Worm (Caenorhabditis elegans): ENCODE data around the gene F01D5.3.

DNA sequence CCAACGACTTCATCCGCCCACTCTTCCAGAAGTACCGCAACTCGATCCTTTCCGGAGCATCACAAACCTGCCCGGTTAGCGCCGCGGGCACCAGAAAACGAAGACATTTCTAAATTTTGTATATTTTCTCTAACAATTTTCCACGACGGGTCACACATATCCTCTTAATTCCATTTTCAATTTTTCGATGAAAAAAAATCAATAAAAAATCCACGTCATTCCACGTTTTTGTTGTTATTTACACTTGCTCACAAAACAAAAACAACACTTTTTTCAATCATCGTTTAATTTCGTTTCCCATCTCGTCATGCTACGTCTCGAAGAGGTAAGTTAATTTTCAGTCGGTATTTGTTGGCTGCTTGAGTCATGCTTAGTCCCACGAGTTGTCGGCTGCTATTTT lies 8.4 kb upstream of the F01D5.3 start, which contains the start of gene F01D5.7:
- TF ChIP-seq nhr-237 (tag; optimal IDR thresholded peaks at IDR 0.05) (no peak), unc-120 (tag; optimal IDR thresholded peaks at IDR 0.05; ENCODE audit: poor library complexity, severe bottlenecking) (no peak), blmp-1 (tag; optimal IDR thresholded peaks at IDR 0.05) (no peak)
